Worm (Caenorhabditis elegans) whole organism, L2 larva: ENCODE data around the gene ptrn-1.

Experiments
- ZK546.5 ChIP-seq: sonication (generic microtip); optimal IDR thresholded peaks from 2 replicates; lab custom pipeline; 2017; ENCODE audit warnings: missing biosample characterization, missing genetic modification characterization
- ama-1 ChIP-seq: fragments of 150-350 bp; optimal IDR thresholded peaks from 2 replicates; lab custom pipeline; 2018; ENCODE audit warnings: inconsistent platforms
- blmp-1 ChIP-seq: sonication (generic microtip); optimal IDR thresholded peaks from 2 replicates; lab custom pipeline; 2017; ENCODE audit warnings: missing genetic modification characterization, mild to moderate bottlenecking, missing compliant biosample characterization, antibody characterized with exemption, moderate library complexity; ENCODE audit not compliant: insufficient read depth
- ceh-82 ChIP-seq: fragments of 150-350 bp; optimal IDR thresholded peaks from 2 replicates; lab custom pipeline; 2014; ENCODE audit warnings: missing biosample characterization, missing genetic modification characterization
- egl-27 ChIP-seq: sonication (generic microtip); optimal IDR thresholded peaks from 3 replicates; lab custom pipeline; 2017; ENCODE audit warnings: missing biosample characterization, missing genetic modification reagents, missing genetic modification characterization
- lin-13 ChIP-seq: fragments of 150-350 bp; optimal IDR thresholded peaks from 2 replicates; lab custom pipeline; 2014; ENCODE audit warnings: missing biosample characterization, missing genetic modification reagents, missing genetic modification characterization
- lin-39 ChIP-seq: fragments of 150-350 bp; optimal IDR thresholded peaks from 2 replicates; lab custom pipeline; 2014; ENCODE audit warnings: missing biosample characterization, missing genetic modification reagents, missing genetic modification characterization
- mab-5 ChIP-seq: fragments of 150-350 bp; optimal IDR thresholded peaks from 2 replicates; lab custom pipeline; 2014; ENCODE audit warnings: missing biosample characterization, missing genetic modification characterization
- mdl-1 ChIP-seq, 2 experiments: fragments of 150-350 bp in 1 of 2; sonication (generic microtip) in 1 of 2; optimal IDR thresholded peaks; 2 replicates each; lab custom pipeline; 2017; ENCODE audit warnings: missing biosample characterization in 2 of 2, missing genetic modification characterization in 2 of 2
- nhr-25 ChIP-seq: fragments of 150-350 bp; sonication (generic microtip); optimal IDR thresholded peaks from 3 replicates; lab custom pipeline; 2014; ENCODE audit warnings: missing biosample characterization, missing genetic modification characterization
- snpc-4 ChIP-seq: fragments of 150-350 bp; optimal IDR thresholded peaks from 2 replicates; lab custom pipeline; 2014; ENCODE audit warnings: missing biosample characterization, missing genetic modification characterization
- ztf-11 ChIP-seq: sonication (generic microtip); optimal IDR thresholded peaks from 2 replicates; lab custom pipeline; 2017; ENCODE audit warnings: missing biosample characterization, missing genetic modification characterization

DNA sequence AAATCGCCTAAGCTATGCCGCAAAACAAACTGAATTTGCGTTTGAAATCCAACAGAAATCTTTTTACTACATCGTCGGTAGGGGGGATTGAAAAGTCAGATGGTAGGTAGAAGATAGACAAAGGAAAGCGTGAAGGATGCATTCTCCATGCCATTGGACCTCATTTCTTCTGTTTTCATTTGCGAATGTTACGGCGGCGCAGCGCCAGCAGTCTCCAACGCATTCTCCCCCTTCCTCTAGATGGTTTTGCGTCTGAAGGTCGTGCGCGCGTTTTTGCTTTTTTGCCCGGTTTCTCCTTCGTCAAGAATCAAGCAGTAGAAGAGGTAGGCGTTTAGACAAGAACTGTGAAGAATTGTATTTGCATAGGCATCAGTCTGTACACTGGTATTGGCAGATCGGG is 36.5 kb downstream of the ptrn-1 start:
- TF ChIP-seq ztf-11 (no peak), lin-39 (no peak), ZK546.5 (tag; lab: Kevin White, UChicago) (no peak), lin-13 (GFP tag; lab: Kevin White, UChicago) (no peak), egl-27 (no peak), nhr-25 (tag; lab: Kevin White, UChicago) (no peak), mdl-1 (tag; optimal IDR thresholded peaks at IDR 0.05; lab: Kevin White, UChicago) (no peak), ceh-82 (no peak), blmp-1 (tag; lab: Kevin White, UChicago) (no peak), snpc-4 (no peak), ama-1 (lab: Kevin White, UChicago) (no peak), mab-5 (tag; lab: Kevin White, UChicago) (no peak)
